Fruit fly (Drosophila melanogaster): ENCODE measurements around the gene Ddr.
A peak's percentile ranks its signal among the peaks of the same experiment; 100 is the strongest.

Ddr gene

dm6 chr2L:6259629-6260028, 6.7 kb downstream of the Ddr start:
- TF ChIP-seq corto (GFP tag; optimal IDR thresholded peaks at IDR 0.05) (no peak), cg (GFP tag; optimal IDR thresholded peaks at IDR 0.05) (no peak), zen (tag; optimal IDR thresholded peaks at IDR 0.05) (peak; percentile 49), twi (tag; optimal IDR thresholded peaks at IDR 0.05) (no peak), sna (GFP tag; IDR thresholded peaks at IDR 0.05; ENCODE audit: partially characterized antibody) (no peak), CG3847 (GFP tag; IDR thresholded peaks at IDR 0.05) (no peak), ttk (GFP tag; IDR thresholded peaks at IDR 0.05) (no peak), tll (GFP tag; optimal IDR thresholded peaks at IDR 0.05) (peak in 1 of 2 experiments; percentile 33), Med (GFP tag) (peak; percentile 43), kni (GFP tag; optimal IDR thresholded peaks at IDR 0.05) (peak; percentile 52), CG13424 (tag; optimal IDR thresholded peaks at IDR 0.05) (no peak), fd64A (GFP tag; optimal IDR thresholded peaks at IDR 0.05) (no peak), dmrt99B (tag; optimal IDR thresholded peaks at IDR 0.05) (no peak), CG7839 (tag; optimal IDR thresholded peaks at IDR 0.05) (no peak), dysf (GFP tag; IDR thresholded peaks at IDR 0.05) (0 out of 3 replicates have a peak, but pooled peaks have one; percentile 13), CG12942 (GFP tag; optimal IDR thresholded peaks at IDR 0.05) (no peak), row (GFP tag; IDR thresholded peaks at IDR 0.05) (no peak), hth (optimal IDR thresholded peaks at IDR 0.05) (peak; percentile 3), CG2712 (tag; optimal IDR thresholded peaks at IDR 0.05) (no peak), mam (GFP tag; optimal IDR thresholded peaks at IDR 0.05) (no peak), CG4282 (GFP tag; optimal IDR thresholded peaks at IDR 0.05) (no peak), H2.0 (GFP tag; IDR thresholded peaks at IDR 0.05) (no peak), Fer2 (tag; optimal IDR thresholded peaks at IDR 0.05) (no peak), pan (optimal IDR thresholded peaks at IDR 0.05) (peak in 1 of 2 experiments; percentile 40), pan (GFP tag; optimal IDR thresholded peaks at IDR 0.05 in 1 of 2, IDR thresholded peaks at IDR 0.05 in 1 of 2) (peak in 1 of 2 experiments; percentile 59), gfzf (GFP tag; optimal IDR thresholded peaks at IDR 0.05) (no peak), tna (GFP tag; IDR thresholded peaks at IDR 0.05; ENCODE audit: partially characterized antibody) (no peak), disco-r (GFP tag; optimal IDR thresholded peaks at IDR 0.05) (no peak), knrl (GFP tag; IDR thresholded peaks at IDR 0.05; ENCODE audit: partially characterized antibody) (no peak), CG10321 (GFP tag; IDR thresholded peaks at IDR 0.05) (no peak), Myb (GFP tag; optimal IDR thresholded peaks at IDR 0.05) (no peak), CG11504 (tag; optimal IDR thresholded peaks at IDR 0.05) (no peak), Rfx (GFP tag; IDR thresholded peaks at IDR 0.05) (no peak), cad (GFP tag; optimal IDR thresholded peaks at IDR 0.05) (peak; percentile 16), H15 (GFP tag; IDR thresholded peaks at IDR 0.05) (no peak), CG11695 (GFP tag; IDR thresholded peaks at IDR 0.05) (no peak), sima (GFP tag; optimal IDR thresholded peaks at IDR 0.05) (no peak), Ets65A (GFP tag) (peak; percentile 13), CTCF (GFP tag; optimal IDR thresholded peaks at IDR 0.05) (peak; percentile 39), CG12659 (GFP tag; optimal IDR thresholded peaks at IDR 0.05) (no peak)

dm6 chr2L:6264390-6264789, 11.5 kb downstream of the Ddr start, which contains the start of gene CG13983:
CG13983 (minus strand) TSS chr2L:6264490.
- TF ChIP-seq CG6254 (GFP tag; optimal IDR thresholded peaks at IDR 0.05) (no peak), klu (GFP tag; IDR thresholded peaks at IDR 0.05) (no peak), CG3407 (GFP tag; optimal IDR thresholded peaks at IDR 0.05) (no peak), sd (tag; optimal IDR thresholded peaks at IDR 0.05) (no peak), Elba2 (GFP tag; optimal IDR thresholded peaks at IDR 0.05) (no peak), fd96Cb (tag; optimal IDR thresholded peaks at IDR 0.05) (no peak), CG17829 (tag; optimal IDR thresholded peaks at IDR 0.05) (no peak), fru (optimal IDR thresholded peaks at IDR 0.05) (no peak), CG12071 (GFP tag; optimal IDR thresholded peaks at IDR 0.05) (no peak), CG32767 (GFP tag; IDR thresholded peaks at IDR 0.05) (no peak), ato (GFP tag; IDR thresholded peaks at IDR 0.05; ENCODE audit: partially characterized antibody) (no peak), B-H1 (GFP tag; IDR thresholded peaks at IDR 0.05) (no peak), bowl (GFP tag; IDR thresholded peaks at IDR 0.05) (no peak), hth (optimal IDR thresholded peaks at IDR 0.05) (no peak), CG8478 (optimal IDR thresholded peaks at IDR 0.05) (no peak), CG13296 (GFP tag; optimal IDR thresholded peaks at IDR 0.05) (no peak), jing (GFP tag; optimal IDR thresholded peaks at IDR 0.05) (no peak)

All from whole organism, embryonic.